Worm (Caenorhabditis elegans): ENCODE measurements around the gene C16C8.11.

- TF ChIP-seq mdl-1 (tag; optimal IDR thresholded peaks at IDR 0.05) (no peak), lin-15B (tag; optimal IDR thresholded peaks at IDR 0.05) (no peak), skn-1 (tag; optimal IDR thresholded peaks at IDR 0.05) (no peak), lin-39 (tag; optimal IDR thresholded peaks at IDR 0.05) (no peak), ztf-11 (tag; optimal IDR thresholded peaks at IDR 0.05) (no peak), snpc-4 (tag; optimal IDR thresholded peaks at IDR 0.05) (no peak), elt-1 (tag; optimal IDR thresholded peaks at IDR 0.05) (no peak)
Measured at ce11 chrII:3502011-3502410, 48.5 kb downstream of the C16C8.11 start.
